Fruit fly (Drosophila melanogaster): Measurements from ENCODE around the gene CG32512.

CG32512 gene

DNA sequence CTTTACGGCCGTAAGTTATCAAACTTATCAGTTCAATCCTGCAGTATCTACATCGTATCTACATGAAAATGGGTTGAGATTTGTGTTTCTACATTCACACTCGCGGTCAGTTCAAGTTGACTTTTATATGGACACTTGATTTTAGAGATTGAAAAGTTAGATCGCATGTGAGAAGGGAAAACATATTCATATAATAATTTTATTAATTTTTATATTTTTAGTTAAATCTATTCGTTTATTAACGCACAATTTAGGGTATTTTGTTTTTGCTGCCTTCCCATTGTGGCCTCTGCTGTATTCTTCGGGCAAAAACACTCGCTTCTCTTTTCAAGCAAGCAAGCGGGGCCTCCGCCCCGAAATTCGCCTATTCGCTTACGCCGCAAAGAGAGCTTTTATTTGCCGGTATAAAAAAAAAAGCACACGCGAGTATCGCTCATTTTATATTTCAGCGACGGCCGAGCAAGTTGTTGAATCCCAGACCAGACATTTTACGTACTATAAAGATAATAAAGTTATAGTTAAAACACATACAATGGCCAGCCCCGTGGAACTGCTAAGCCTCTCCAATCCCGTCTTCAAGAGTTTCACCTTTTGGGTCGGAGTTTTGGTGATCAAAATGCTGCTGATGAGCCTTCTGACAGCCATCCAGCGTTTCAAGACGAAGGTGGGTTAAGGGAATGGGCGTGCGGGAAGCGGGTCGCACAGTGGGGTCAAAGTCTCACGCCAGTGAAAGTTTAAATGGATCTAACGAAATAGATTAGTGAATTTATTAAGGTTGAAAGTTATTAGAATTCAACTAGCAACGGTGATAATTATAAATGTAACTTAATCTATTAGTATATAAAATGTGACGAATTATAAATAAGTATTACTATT is 24.5 kb downstream of the CG32512 start (continued):
- TF ChIP-seq CG15269 (tag; optimal IDR thresholded peaks at IDR 0.05): peak; percentile 94
- peak; percentile 47 for TF ChIP-seq peb (GFP tag; IDR thresholded peaks at IDR 0.05)
- TF ChIP-seq yki (optimal IDR thresholded peaks at IDR 0.05): no peak
- no peak for TF ChIP-seq slp2 (GFP tag; optimal IDR thresholded peaks at IDR 0.05)
- peak in 1 of 2 experiments; percentile 25 for TF ChIP-seq chif (GFP tag; optimal IDR thresholded peaks at IDR 0.05)
- TF ChIP-seq al (GFP tag; IDR thresholded peaks at IDR 0.05): peak; percentile 71
- TF ChIP-seq mirr (GFP tag; optimal IDR thresholded peaks at IDR 0.05): peak; percentile 80
- peak; percentile 95 for TF ChIP-seq gem (tag; optimal IDR thresholded peaks at IDR 0.05)
- TF ChIP-seq Scr (GFP tag; IDR thresholded peaks at IDR 0.05; ENCODE audit: partially characterized antibody): no peak
- TF ChIP-seq Ets65A (GFP tag): peak; percentile 77
- TF ChIP-seq pan (optimal IDR thresholded peaks at IDR 0.05): no peak
- TF ChIP-seq pan (GFP tag; optimal IDR thresholded peaks at IDR 0.05 in 1 of 2, IDR thresholded peaks at IDR 0.05 in 1 of 2): peak in 1 of 2 experiments; percentile 92
- peak; percentile 92 for TF ChIP-seq CG11504 (tag; optimal IDR thresholded peaks at IDR 0.05)
- TF ChIP-seq dm (GFP tag; optimal IDR thresholded peaks at IDR 0.05): no peak
- peak; percentile 93 for TF ChIP-seq CG2712 (tag; optimal IDR thresholded peaks at IDR 0.05)
- TF ChIP-seq ssp (GFP tag; IDR thresholded peaks at IDR 0.05): peak; percentile 70
- peak; percentile 93 for TF ChIP-seq CG8924 (tag; optimal IDR thresholded peaks at IDR 0.05)
- no peak for TF ChIP-seq shn (GFP tag; optimal IDR thresholded peaks at IDR 0.05)
- TF ChIP-seq CG6272 (GFP tag; IDR thresholded peaks at IDR 0.05): peak; percentile 72
- peak; percentile 53 for TF ChIP-seq CG15073 (GFP tag; optimal IDR thresholded peaks at IDR 0.05)
- peak; percentile 93 for TF ChIP-seq stc (GFP tag; IDR thresholded peaks at IDR 0.05)
- no peak for TF ChIP-seq CG12744 (GFP tag; optimal IDR thresholded peaks at IDR 0.05)
- peak; percentile 85 for TF ChIP-seq CG10543 (GFP tag; optimal IDR thresholded peaks at IDR 0.05)
- TF ChIP-seq CG15011 (GFP tag; optimal IDR thresholded peaks at IDR 0.05): peak; percentile 67
- no peak for TF ChIP-seq grn (GFP tag; optimal IDR thresholded peaks at IDR 0.05)
- TF ChIP-seq CG16813 (GFP tag; IDR thresholded peaks at IDR 0.05; ENCODE audit: partially characterized antibody): no peak
- peak; percentile 95 for TF ChIP-seq ci (GFP tag; IDR thresholded peaks at IDR 0.05)
- TF ChIP-seq zen (tag; optimal IDR thresholded peaks at IDR 0.05): peak; percentile 85
- peak; percentile 85 for TF ChIP-seq B-H1 (GFP tag; IDR thresholded peaks at IDR 0.05)
- no peak for TF ChIP-seq sima (GFP tag; optimal IDR thresholded peaks at IDR 0.05)
- peak; percentile 80 for TF ChIP-seq CG11456 (GFP tag; IDR thresholded peaks at IDR 0.05)
- peak; percentile 75 for TF ChIP-seq CG31224 (GFP tag; IDR thresholded peaks at IDR 0.05)
- no peak for TF ChIP-seq HLH4C (GFP tag; IDR thresholded peaks at IDR 0.05; ENCODE audit: partially characterized antibody)
- TF ChIP-seq CG14710 (tag; optimal IDR thresholded peaks at IDR 0.05): peak; percentile 84
- peak; percentile 85 for TF ChIP-seq Mrtf (GFP tag; IDR thresholded peaks at IDR 0.05)
- no peak for TF ChIP-seq Opbp (GFP tag; IDR thresholded peaks at IDR 0.05; ENCODE audit: partially characterized antibody)
- no peak for TF ChIP-seq Dref (GFP tag; IDR thresholded peaks at IDR 0.05)
- TF ChIP-seq CG11723 (GFP tag; optimal IDR thresholded peaks at IDR 0.05): peak; percentile 78
- TF ChIP-seq NC2β (GFP tag; optimal IDR thresholded peaks at IDR 0.05): no peak
- TF ChIP-seq CG3281 (GFP tag; optimal IDR thresholded peaks at IDR 0.05): peak; percentile 92
- peak; percentile 69 for TF ChIP-seq gsb (GFP tag; IDR thresholded peaks at IDR 0.05)
- no peak for TF ChIP-seq Dll (GFP tag; IDR thresholded peaks at IDR 0.05; ENCODE audit: partially characterized antibody)
- TF ChIP-seq usp (GFP tag; optimal IDR thresholded peaks at IDR 0.05): no peak
- no peak for TF ChIP-seq mld (GFP tag; IDR thresholded peaks at IDR 0.05; ENCODE audit: partially characterized antibody)
- TF ChIP-seq CG9609 (GFP tag; optimal IDR thresholded peaks at IDR 0.05): no peak
- TF ChIP-seq CG12236 (GFP tag; optimal IDR thresholded peaks at IDR 0.05): no peak
- peak; percentile 62 for TF ChIP-seq CG10431 (GFP tag; optimal IDR thresholded peaks at IDR 0.05)
- peak; percentile 92 for TF ChIP-seq gcm (GFP tag; optimal IDR thresholded peaks at IDR 0.05)
- TF ChIP-seq crp (GFP tag; optimal IDR thresholded peaks at IDR 0.05): no peak
- TF ChIP-seq CG17568 (GFP tag; optimal IDR thresholded peaks at IDR 0.05): peak; percentile 89

Data from whole organism, embryonic.